Fruit fly (Drosophila melanogaster) whole organism, embryonic: ENCODE results near the gene CG43999.

Source experiments
- BtbVII ChIP-seq: fragments of 200-800 bp; sonication (Bioruptor generic); optimal IDR thresholded peaks from 3 replicates; lab custom pipeline; 2017; ENCODE audit warnings: missing biosample characterization, mild to moderate bottlenecking, missing genetic modification characterization
- Bteb2 ChIP-seq: fragments of 200-800 bp; sonication (Bioruptor generic); optimal IDR thresholded peaks from 2 replicates; lab custom pipeline; 2016; ENCODE audit warnings: missing biosample characterization, missing genetic modification characterization
- CG10959 ChIP-seq: fragments of 200-800 bp; sonication (Bioruptor generic); IDR thresholded peaks from 2 replicates; pipeline ENCODE4 v1.3.6; 2022; ENCODE audit warnings: missing biosample characterization, missing genetic modification characterization
- CG12155 ChIP-seq: fragments of 200-800 bp; sonication (Bioruptor generic); optimal IDR thresholded peaks from 3 replicates; lab custom pipeline; 2016; ENCODE audit warnings: missing biosample characterization, missing genetic modification characterization
- CG12744 ChIP-seq: fragments of 200-800 bp; sonication (Bioruptor generic); optimal IDR thresholded peaks from 2 replicates; lab custom pipeline; 2016; ENCODE audit warnings: missing biosample characterization, missing genetic modification characterization
- CG13424 ChIP-seq: fragments of 200-800 bp; sonication (Bioruptor generic); optimal IDR thresholded peaks from 2 replicates; lab custom pipeline; 2019; ENCODE audit warnings: missing biosample characterization, mild to moderate bottlenecking, missing genetic modification characterization, moderate library complexity
- CG13624 ChIP-seq: fragments of 200-800 bp; sonication (Bioruptor generic); optimal IDR thresholded peaks from 2 replicates; lab custom pipeline; 2016; ENCODE audit warnings: missing biosample characterization, missing genetic modification characterization
- CG13775 ChIP-seq: fragments of 200-800 bp; sonication (Bioruptor generic); optimal IDR thresholded peaks from 3 replicates; lab custom pipeline; 2017; ENCODE audit warnings: missing biosample characterization, mild to moderate bottlenecking, missing genetic modification characterization
- CG14441 ChIP-seq: fragments of 200-800 bp; sonication (Bioruptor generic); IDR thresholded peaks from 2 replicates; pipeline ENCODE4 v1.3.6; 2022; ENCODE audit warnings: missing biosample characterization, missing genetic modification characterization
- CG16863 ChIP-seq: fragments of 200-800 bp; sonication (Bioruptor generic); optimal IDR thresholded peaks from 3 replicates; lab custom pipeline; 2016; ENCODE audit warnings: missing biosample characterization, missing genetic modification characterization
- CG17385 ChIP-seq: fragments of 200-800 bp; sonication (Bioruptor generic); optimal IDR thresholded peaks from 3 replicates; lab custom pipeline; 2018; ENCODE audit warnings: missing biosample characterization, mild to moderate bottlenecking, missing genetic modification characterization
- CG30431 ChIP-seq: fragments of 200-800 bp; sonication (Bioruptor generic); optimal IDR thresholded peaks from 2 replicates; lab custom pipeline; 2017; ENCODE audit warnings: missing biosample characterization, missing genetic modification characterization
- CG6272 ChIP-seq: fragments of 200-800 bp; sonication (Bioruptor generic); IDR thresholded peaks from 2 replicates; pipeline ENCODE4 v1.3.6; 2022; ENCODE audit warnings: missing biosample characterization, missing genetic modification characterization
- CG6654 ChIP-seq: fragments of 200-800 bp; sonication (Bioruptor generic); optimal IDR thresholded peaks from 2 replicates; lab custom pipeline; 2017; ENCODE audit warnings: missing biosample characterization, mild to moderate bottlenecking, missing genetic modification characterization
- CG7357 ChIP-seq: fragments of 200-800 bp; sonication (Bioruptor generic); IDR thresholded peaks from 3 replicates; pipeline ENCODE4 v1.3.6; 2022; ENCODE audit warnings: missing biosample characterization, missing genetic modification characterization
- CG7987 ChIP-seq: fragments of 200-800 bp; sonication (Bioruptor generic); optimal IDR thresholded peaks from 2 replicates; lab custom pipeline; 2018; ENCODE audit warnings: missing biosample characterization, mild to moderate bottlenecking, missing genetic modification characterization, moderate library complexity
- CG8359 ChIP-seq: fragments of 200-800 bp; sonication (Bioruptor generic); optimal IDR thresholded peaks from 2 replicates; lab custom pipeline; 2017; ENCODE audit warnings: missing biosample characterization, mild to moderate bottlenecking, missing genetic modification characterization, borderline replicate concordance
- D ChIP-seq, 2 experiments: fragments of 200-800 bp in 1 of 2; fragments of >200 bp in 1 of 2; sonication (Bioruptor generic) in 1 of 2; optimal IDR thresholded peaks; 2 replicates in 1 of 2; 3 replicates in 1 of 2; lab custom pipeline; 2017; ENCODE audit warnings: mild to moderate bottlenecking in 1 of 2, missing biosample characterization in 1 of 2, missing genetic modification characterization in 1 of 2, missing genetic modification reagents in 1 of 2
- GATAe ChIP-seq: fragments of 200-800 bp; sonication (Bioruptor generic); conservative IDR thresholded peaks from 2 replicates; pipeline ENCODE4 v1.3.6; 2022; ENCODE audit warnings: missing biosample characterization, missing genetic modification characterization
- Kr ChIP-seq: fragments of 200-800 bp; sonication (Bioruptor generic); optimal IDR thresholded peaks from 2 replicates; lab custom pipeline; 2017; ENCODE audit warnings: missing biosample characterization, mild to moderate bottlenecking, missing genetic modification characterization
- Max ChIP-seq: fragments of 200-800 bp; sonication (Bioruptor generic); optimal IDR thresholded peaks from 2 replicates; lab custom pipeline; 2016; ENCODE audit warnings: missing biosample characterization, mild to moderate bottlenecking, missing genetic modification characterization
- Med ChIP-seq: fragments of 200-800 bp; sonication (Bioruptor generic); peaks from one replicate; lab custom pipeline; 2016; ENCODE audit warnings: missing biosample characterization, missing genetic modification characterization, mild to moderate bottlenecking, inconsistent platforms, moderate library complexity
- Nf-YB ChIP-seq: fragments of 200-800 bp; sonication (Bioruptor generic); optimal IDR thresholded peaks from 3 replicates; lab custom pipeline; 2019; ENCODE audit warnings: missing biosample characterization, mild to moderate bottlenecking, missing genetic modification characterization, moderate library complexity
- NfI ChIP-seq: fragments of 200-800 bp; sonication (Bioruptor generic); optimal IDR thresholded peaks from 3 replicates; lab custom pipeline; 2018; ENCODE audit warnings: missing biosample characterization, mild to moderate bottlenecking, missing genetic modification characterization, moderate library complexity
- Optix ChIP-seq: fragments of 200-800 bp; sonication (Bioruptor generic); IDR thresholded peaks from 3 replicates; pipeline ENCODE4 v1.3.6; 2022; ENCODE audit warnings: missing biosample characterization, missing genetic modification characterization
- PHDP ChIP-seq: fragments of 200-800 bp; sonication (Bioruptor generic); optimal IDR thresholded peaks from 3 replicates; lab custom pipeline; 2018; ENCODE audit warnings: missing biosample characterization, mild to moderate bottlenecking, missing genetic modification characterization, moderate library complexity
- Poxn ChIP-seq: fragments of 200-800 bp; sonication (Bioruptor generic); IDR thresholded peaks from 2 replicates; pipeline ENCODE4 v1.3.6; 2022; ENCODE audit warnings: missing biosample characterization, missing genetic modification characterization
- TFAM ChIP-seq: fragments of 200-800 bp; sonication (Bioruptor generic); optimal IDR thresholded peaks from 2 replicates; lab custom pipeline; 2017; ENCODE audit warnings: missing biosample characterization, missing genetic modification characterization, inconsistent platforms
- Trl ChIP-seq, 3 experiments: fragments of >200 bp in 2 of 3; fragments of 200-800 bp in 1 of 3; sonication (Bioruptor generic) in 1 of 3; optimal IDR thresholded peaks; 2 replicates in 1 of 3; 3 replicates in 2 of 3; lab custom pipeline; 2016 to 2017; ENCODE audit warnings: missing biosample characterization in 1 of 3, missing genetic modification characterization in 1 of 3
- amos ChIP-seq: fragments of 200-800 bp; sonication (Bioruptor generic); IDR thresholded peaks from 2 replicates; pipeline ENCODE4 v1.3.6; 2022; ENCODE audit warnings: missing biosample characterization, missing genetic modification characterization; ENCODE audit not compliant: partially characterized antibody
- ato ChIP-seq: fragments of 200-800 bp; sonication (Bioruptor generic); IDR thresholded peaks from 2 replicates; pipeline ENCODE4 v1.3.6; 2022; ENCODE audit warnings: missing biosample characterization, missing genetic modification characterization; ENCODE audit not compliant: partially characterized antibody
- az2 ChIP-seq: fragments of 200-800 bp; sonication (Bioruptor generic); optimal IDR thresholded peaks from 3 replicates; lab custom pipeline; 2016; ENCODE audit warnings: missing biosample characterization, missing genetic modification characterization
- bigmax ChIP-seq: fragments of 200-800 bp; sonication (Bioruptor generic); optimal IDR thresholded peaks from 2 replicates; lab custom pipeline; 2018; ENCODE audit warnings: missing biosample characterization, mild to moderate bottlenecking, missing genetic modification characterization
- crp ChIP-seq, 2 experiments: fragments of 200-800 bp; sonication (Bioruptor generic); optimal IDR thresholded peaks; 2 replicates in 1 of 2; 3 replicates in 1 of 2; lab custom pipeline; 2017; ENCODE audit warnings: missing biosample characterization in 2 of 2, missing genetic modification characterization in 2 of 2, mild to moderate bottlenecking in 1 of 2, moderate library complexity in 1 of 2
- emc ChIP-seq: fragments of 200-800 bp; sonication (Bioruptor generic); optimal IDR thresholded peaks from 2 replicates; lab custom pipeline; 2016; ENCODE audit warnings: missing biosample characterization, missing genetic modification characterization
- gce ChIP-seq: fragments of 200-800 bp; sonication (Bioruptor generic); IDR thresholded peaks from 3 replicates; pipeline ENCODE4 v1.3.6; 2022; ENCODE audit warnings: missing biosample characterization, missing genetic modification characterization
- grau ChIP-seq: fragments of 200-800 bp; optimal IDR thresholded peaks from 3 replicates; lab custom pipeline; 2019; ENCODE audit warnings: missing biosample characterization, mild to moderate bottlenecking, missing genetic modification characterization, moderate library complexity
- gsb ChIP-seq: fragments of 200-800 bp; sonication (Bioruptor generic); IDR thresholded peaks from 2 replicates; pipeline ENCODE4 v1.3.6; 2022; ENCODE audit warnings: missing biosample characterization, missing genetic modification characterization
- ind ChIP-seq: fragments of 200-800 bp; sonication (Bioruptor generic); optimal IDR thresholded peaks from 3 replicates; lab custom pipeline; 2016; ENCODE audit warnings: missing biosample characterization, missing genetic modification characterization
- kay ChIP-seq: fragments of 200-800 bp; sonication (Bioruptor generic); optimal IDR thresholded peaks from 2 replicates; lab custom pipeline; 2016; ENCODE audit warnings: missing biosample characterization, missing genetic modification characterization
- lola ChIP-seq, 3 experiments: fragments of >200 bp in 2 of 3; fragments of 200-800 bp in 1 of 3; sonication (Bioruptor generic) in 1 of 3; optimal IDR thresholded peaks; 2 replicates each; lab custom pipeline; 2017 to 2019; ENCODE audit warnings: missing biosample characterization in 3 of 3, missing genetic modification characterization in 3 of 3, mild to moderate bottlenecking in 1 of 3, moderate library complexity in 1 of 3
- mirr ChIP-seq: fragments of 200-800 bp; sonication (Bioruptor generic); optimal IDR thresholded peaks from 3 replicates; lab custom pipeline; 2018; ENCODE audit warnings: missing biosample characterization, mild to moderate bottlenecking, missing genetic modification characterization
- rib ChIP-seq: fragments of 200-800 bp; sonication (Bioruptor generic); IDR thresholded peaks from 2 replicates; pipeline ENCODE4 v1.3.6; 2022; ENCODE audit warnings: missing biosample characterization, missing genetic modification characterization
- slbo ChIP-seq: fragments of 200-800 bp; sonication (Bioruptor generic); IDR thresholded peaks from 2 replicates; pipeline ENCODE4 v1.3.6; 2022; ENCODE audit warnings: missing biosample characterization, missing genetic modification characterization
- tin ChIP-seq: fragments of 200-800 bp; sonication (Bioruptor generic); optimal IDR thresholded peaks from 3 replicates; lab custom pipeline; 2016; ENCODE audit warnings: missing biosample characterization, missing genetic modification characterization
- vvl ChIP-seq: fragments of 200-800 bp; sonication (Bioruptor generic); IDR thresholded peaks from 2 replicates; pipeline ENCODE4 v1.3.6; 2022; ENCODE audit warnings: missing biosample characterization, missing genetic modification characterization
- zen2 ChIP-seq: fragments of 200-800 bp; sonication (Bioruptor generic); IDR thresholded peaks from 3 replicates; pipeline ENCODE4 v1.3.6; 2022; ENCODE audit warnings: missing biosample characterization, missing genetic modification characterization; ENCODE audit not compliant: partially characterized antibody
- zf30C ChIP-seq: fragments of 200-800 bp; sonication (Bioruptor generic); optimal IDR thresholded peaks from 3 replicates; lab custom pipeline; 2018; ENCODE audit warnings: missing biosample characterization, mild to moderate bottlenecking, missing genetic modification characterization
- zfh1 ChIP-seq: fragments of 200-800 bp; sonication (Bioruptor generic); IDR thresholded peaks from 3 replicates; pipeline ENCODE4 v1.3.6; 2022; ENCODE audit warnings: missing biosample characterization, missing genetic modification characterization

Gene CG43999

dm6 chr3R:23942965-23943413 is 14.2 kb upstream of the CG43999 start, which contains the start of gene Gdh (continued):
- TF ChIP-seq ind (GFP tag; lab: Kevin White, UChicago) (no peak), slbo (0 out of 2 replicates have a peak, but pooled peaks have one; percentile 43), rib (GFP tag; lab: Robert Waterston, UW) (0 out of 2 replicates have a peak, but pooled peaks have one; percentile 49), zen2 (GFP tag; lab: Robert Waterston, UW) (peak; percentile 76; the same call in 2 of the 3 replicates), mirr (GFP tag; lab: Kevin White, UChicago) (peak; percentile 64), Kr (GFP tag; lab: Kevin White, UChicago) (no peak), emc (GFP tag; lab: Kevin White, UChicago) (no peak), CG12155 (GFP tag; lab: Kevin White, UChicago) (peak; percentile 99), CG13624 (GFP tag; lab: Kevin White, UChicago) (peak; percentile 46), vvl (peak; percentile 65), kay (GFP tag; lab: Kevin White, UChicago) (no peak), Bteb2 (GFP tag; lab: Kevin White, UChicago) (no peak), tin (GFP tag; lab: Kevin White, UChicago) (no peak), Trl (optimal IDR thresholded peaks at IDR 0.05; lab: Kevin White, UChicago) (peak; percentile 53 to 69), Trl (GFP tag; optimal IDR thresholded peaks at IDR 0.05; lab: Kevin White, UChicago) (peak; percentile 24), CG16863 (GFP tag; lab: Kevin White, UChicago) (no peak), D (optimal IDR thresholded peaks at IDR 0.05; lab: Kevin White, UChicago) (no peak), D (GFP tag; optimal IDR thresholded peaks at IDR 0.05; lab: Kevin White, UChicago) (no peak), NfI (GFP tag; lab: Kevin White, UChicago) (peak; percentile 26), CG17385 (GFP tag; lab: Kevin White, UChicago) (peak; percentile 52), zfh1 (GFP tag; lab: Robert Waterston, UW) (no peak), CG6654 (GFP tag; lab: Kevin White, UChicago) (no peak), Poxn (GFP tag; lab: Robert Waterston, UW) (no peak), CG7357 (GFP tag; lab: Robert Waterston, UW) (no peak), zf30C (GFP tag; lab: Kevin White, UChicago) (no peak), BtbVII (peak; percentile 21), bigmax (GFP tag; lab: Kevin White, UChicago) (no peak), TFAM (GFP tag; lab: Kevin White, UChicago) (no peak), CG7987 (GFP tag; lab: Kevin White, UChicago) (peak; percentile 58), CG8359 (GFP tag; lab: Kevin White, UChicago) (no peak), CG30431 (GFP tag; lab: Kevin White, UChicago) (no peak), PHDP (tag; lab: Kevin White, UChicago) (peak; percentile 45), CG13775 (GFP tag; lab: Kevin White, UChicago) (no peak), CG6272 (GFP tag; lab: Robert Waterston, UW) (0 out of 2 replicates have a peak, but pooled peaks have one; percentile 14), CG10959 (GFP tag; lab: Robert Waterston, UW) (no peak), crp (GFP tag; optimal IDR thresholded peaks at IDR 0.05; lab: Kevin White, UChicago) (no peak), Nf-YB (GFP tag; lab: Kevin White, UChicago) (no peak), Optix (no peak), gsb (GFP tag; lab: Robert Waterston, UW) (0 out of 2 replicates have a peak, but pooled peaks have one; percentile 6), CG13424 (tag; lab: Kevin White, UChicago) (peak; percentile 5), lola (GFP tag; optimal IDR thresholded peaks at IDR 0.05; lab: Kevin White, UChicago) (no peak), grau (tag; lab: Kevin White, UChicago) (peak; percentile 12), Med (GFP tag; lab: Kevin White, UChicago) (peak; percentile 94), GATAe (0 out of 2 replicates have a peak, but pooled peaks have one; percentile 22), ato (GFP tag; lab: Robert Waterston, UW) (0 out of 2 replicates have a peak, but pooled peaks have one; percentile 7), gce (GFP tag; lab: Robert Waterston, UW) (no peak), az2 (no peak), Max (peak; percentile 15), amos (GFP tag; lab: Robert Waterston, UW) (peak; percentile 60; the same call in 1 of the 2 replicates), CG12744 (GFP tag; lab: Kevin White, UChicago) (no peak), CG14441 (GFP tag; lab: Robert Waterston, UW) (no peak)
